Fruit fly (Drosophila melanogaster) whole organism, wandering third instar larva: ENCODE results near the gene mof.

Experiments
- CG32264 ChIP-seq: fragments of 200-800 bp; sonication (Bioruptor generic); optimal IDR thresholded peaks from 2 replicates; lab custom pipeline; 2016; ENCODE audit warnings: missing biosample characterization, missing genetic modification characterization
- GATAd ChIP-seq: sonication (Bioruptor generic); optimal IDR thresholded peaks from 2 replicates; lab custom pipeline; 2016; ENCODE audit warnings: missing biosample characterization, missing genetic modification characterization
- Hnf4 ChIP-seq: fragments of 200-800 bp; sonication (Bioruptor generic); optimal IDR thresholded peaks from 2 replicates; lab custom pipeline; 2016; ENCODE audit warnings: missing biosample characterization, mild to moderate bottlenecking, missing genetic modification characterization
- Hr78 ChIP-seq: fragments of >200 bp; optimal IDR thresholded peaks from 2 replicates; lab custom pipeline; 2017; ENCODE audit warnings: missing biosample characterization, missing genetic modification characterization
- sage ChIP-seq: fragments of 200-800 bp; sonication (Bioruptor generic); optimal IDR thresholded peaks from 2 replicates; lab custom pipeline; 2016; ENCODE audit warnings: missing biosample characterization, mild to moderate bottlenecking, missing genetic modification characterization
- tai ChIP-seq: sonication (Bioruptor generic); optimal IDR thresholded peaks from 2 replicates; lab custom pipeline; 2016; ENCODE audit warnings: missing biosample characterization, missing genetic modification characterization

- TF ChIP-seq Hr78, result no peak
- no peak for TF ChIP-seq sage (GFP tag; lab: Kevin White, UChicago)
- TF ChIP-seq tai, result no peak
- TF ChIP-seq CG32264 (GFP tag; lab: Kevin White, UChicago), result no peak
- no peak for TF ChIP-seq Hnf4 (GFP tag; lab: Kevin White, UChicago)
- TF ChIP-seq GATAd (GFP tag; lab: Kevin White, UChicago), result no peak
These were observed 23.2 kb downstream of the mof start, which contains the start of gene CG43136 for dm6 chrX:5853461-5853860.
